Worm (Caenorhabditis elegans): ENCODE measurements around the gene best-24.

DNA sequence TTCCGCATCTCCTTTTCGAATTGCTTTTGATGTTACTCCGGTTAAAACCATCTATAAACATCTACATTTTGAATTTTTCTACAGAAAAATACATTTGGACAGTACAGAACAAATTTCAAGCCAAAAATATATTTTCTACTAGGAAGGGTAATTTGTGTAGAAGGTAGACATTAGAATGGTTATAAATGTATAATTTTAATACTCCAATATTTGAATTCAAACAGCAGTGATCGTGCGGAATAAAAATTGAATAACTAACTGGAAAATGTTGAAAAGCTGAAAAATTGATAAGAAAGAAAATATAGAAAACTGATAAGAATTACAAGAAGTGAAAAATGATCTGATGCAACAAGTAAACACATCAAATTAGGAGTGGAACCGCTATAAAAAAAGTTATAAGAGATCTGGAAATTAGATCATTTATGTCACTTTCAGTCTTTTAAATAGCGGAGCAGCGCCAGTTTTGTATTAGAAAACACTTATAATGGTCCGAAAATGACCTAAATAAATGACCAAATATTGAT is 46.2 kb downstream of the best-24 start, which contains the start of gene gsto-1:
- TF ChIP-seq unc-55 (GFP tag; optimal IDR thresholded peaks at IDR 0.05) = no peak
- TF ChIP-seq ahr-1 (tag; optimal IDR thresholded peaks at IDR 0.05) = no peak
- TF ChIP-seq elt-2 (tag; optimal IDR thresholded peaks at IDR 0.05) = no peak
